Fruit fly (Drosophila melanogaster) whole organism, embryonic: ENCODE results near the gene stol.

ENCODE experiments used
- ATbp ChIP-seq: fragments of 200-800 bp; sonication (Bioruptor generic); optimal IDR thresholded peaks from 2 replicates; lab custom pipeline; 2017; ENCODE audit warnings: missing biosample characterization, mild to moderate bottlenecking, missing genetic modification characterization, missing genetic modification reagents
- Antp ChIP-seq: fragments of 200-800 bp; sonication (Bioruptor generic); optimal IDR thresholded peaks from 3 replicates; lab custom pipeline; 2016; ENCODE audit warnings: missing biosample characterization, missing genetic modification characterization
- CG10321 ChIP-seq: fragments of 200-800 bp; sonication (Bioruptor generic); IDR thresholded peaks from 2 replicates; pipeline ENCODE4 v1.3.6; 2022; ENCODE audit warnings: missing biosample characterization, missing genetic modification characterization
- CG11456 ChIP-seq: fragments of 200-800 bp; sonication (Bioruptor generic); IDR thresholded peaks from 3 replicates; pipeline ENCODE4 v1.3.6; 2022; ENCODE audit warnings: missing biosample characterization, missing genetic modification characterization
- CG12391 ChIP-seq: fragments of 200-800 bp; sonication (Bioruptor generic); optimal IDR thresholded peaks from 3 replicates; lab custom pipeline; 2018; ENCODE audit warnings: missing biosample characterization, mild to moderate bottlenecking, missing genetic modification characterization, moderate library complexity
- CG14014 ChIP-seq: fragments of 200-800 bp; sonication (Bioruptor generic); IDR thresholded peaks from 2 replicates; pipeline ENCODE4 v1.3.6; 2022; ENCODE audit warnings: missing biosample characterization, missing genetic modification characterization
- CG14050 ChIP-seq: fragments of 200-800 bp; sonication (Bioruptor generic); IDR thresholded peaks from 3 replicates; pipeline ENCODE4 v1.3.6; 2022; ENCODE audit warnings: missing biosample characterization, missing genetic modification characterization
- CG15269 ChIP-seq: fragments of 200-800 bp; sonication (Bioruptor generic); optimal IDR thresholded peaks from 2 replicates; lab custom pipeline; 2018; ENCODE audit warnings: missing biosample characterization, mild to moderate bottlenecking, missing genetic modification characterization, moderate library complexity
- CG15479 ChIP-seq: fragments of 200-800 bp; sonication (Bioruptor generic); optimal IDR thresholded peaks from 3 replicates; lab custom pipeline; 2019; ENCODE audit warnings: missing biosample characterization, mild to moderate bottlenecking, missing genetic modification characterization, moderate library complexity
- CG15514 ChIP-seq: fragments of 200-800 bp; sonication (Bioruptor generic); optimal IDR thresholded peaks from 3 replicates; lab custom pipeline; 2017; ENCODE audit warnings: missing biosample characterization, missing genetic modification characterization, mild to moderate bottlenecking, moderate library complexity, missing genetic modification reagents
- CG17328 ChIP-seq: fragments of 200-800 bp; sonication (Bioruptor generic); IDR thresholded peaks from 2 replicates; pipeline ENCODE4 v1.3.6; 2022; ENCODE audit warnings: missing biosample characterization, missing genetic modification characterization
- CG18011 ChIP-seq: fragments of 200-800 bp; sonication (Bioruptor generic); optimal IDR thresholded peaks from 2 replicates; lab custom pipeline; 2017; ENCODE audit warnings: missing biosample characterization, missing genetic modification characterization, mild to moderate bottlenecking, moderate library complexity, missing genotype
- CG18262 ChIP-seq: fragments of 200-800 bp; optimal IDR thresholded peaks from 3 replicates; lab custom pipeline; 2019; ENCODE audit warnings: missing biosample characterization, mild to moderate bottlenecking, missing genetic modification characterization, moderate library complexity
- CG18764 ChIP-seq: fragments of 200-800 bp; sonication (Bioruptor generic); optimal IDR thresholded peaks from 3 replicates; lab custom pipeline; 2016; ENCODE audit warnings: missing biosample characterization, missing genetic modification characterization
- CG3163 ChIP-seq: fragments of 200-800 bp; sonication (Bioruptor generic); optimal IDR thresholded peaks from 3 replicates; lab custom pipeline; 2016; ENCODE audit warnings: missing biosample characterization, missing genetic modification characterization
- CG32532 ChIP-seq: fragments of 200-800 bp; sonication (Bioruptor generic); IDR thresholded peaks from 2 replicates; pipeline ENCODE4 v1.3.6; 2022; ENCODE audit warnings: missing biosample characterization, missing genetic modification characterization
- CG4360 ChIP-seq: fragments of 200-800 bp; sonication (Bioruptor generic); IDR thresholded peaks from 2 replicates; pipeline ENCODE4 v1.3.6; 2022; ENCODE audit warnings: missing biosample characterization, missing genetic modification characterization
- CG5245 ChIP-seq: fragments of 200-800 bp; sonication (Bioruptor generic); optimal IDR thresholded peaks from 3 replicates; lab custom pipeline; 2016; ENCODE audit warnings: missing biosample characterization, missing genetic modification characterization
- CG6765 ChIP-seq: fragments of 200-800 bp; sonication (Bioruptor generic); optimal IDR thresholded peaks from 3 replicates; lab custom pipeline; 2017; ENCODE audit warnings: missing biosample characterization, mild to moderate bottlenecking, missing genetic modification characterization
- CG7372 ChIP-seq: fragments of 200-800 bp; sonication (Bioruptor generic); IDR thresholded peaks from 2 replicates; pipeline ENCODE4 v1.3.6; 2022; ENCODE audit warnings: missing biosample characterization, missing genetic modification characterization
- CG8089 ChIP-seq: fragments of 200-800 bp; sonication (Bioruptor generic); optimal IDR thresholded peaks from 3 replicates; lab custom pipeline; 2016; ENCODE audit warnings: missing biosample characterization, missing genetic modification characterization
- CG8281 ChIP-seq: fragments of 200-800 bp; sonication (Bioruptor generic); optimal IDR thresholded peaks from 2 replicates; lab custom pipeline; 2018; ENCODE audit warnings: missing biosample characterization, mild to moderate bottlenecking, missing genetic modification characterization, moderate library complexity
- CG8924 ChIP-seq: fragments of 200-800 bp; optimal IDR thresholded peaks from 3 replicates; lab custom pipeline; 2019; ENCODE audit warnings: missing biosample characterization, mild to moderate bottlenecking, missing genetic modification characterization, moderate library complexity
- CkIIα-i1 ChIP-seq: fragments of 200-800 bp; sonication (Bioruptor generic); IDR thresholded peaks from 2 replicates; pipeline ENCODE4 v1.3.6; 2022; ENCODE audit warnings: missing biosample characterization, missing genetic modification characterization
- Doc3 ChIP-seq: fragments of 200-800 bp; sonication (Bioruptor generic); IDR thresholded peaks from 3 replicates; pipeline ENCODE4 v1.3.6; 2022; ENCODE audit warnings: missing biosample characterization, missing genetic modification characterization; ENCODE audit not compliant: partially characterized antibody
- Eip74EF ChIP-seq, 2 experiments: fragments of 200-800 bp in 1 of 2; fragments of >200 bp in 1 of 2; sonication (Bioruptor generic) in 1 of 2; optimal IDR thresholded peaks; 2 replicates each; lab custom pipeline; 2017 to 2019; ENCODE audit warnings: missing biosample characterization in 2 of 2, missing genetic modification characterization in 2 of 2, mild to moderate bottlenecking in 1 of 2, moderate library complexity in 1 of 2
- Gsc ChIP-seq: fragments of 200-800 bp; sonication (Bioruptor generic); IDR thresholded peaks from 2 replicates; pipeline ENCODE4 v1.3.6; 2022; ENCODE audit warnings: missing biosample characterization, missing genetic modification characterization
- Jarid2 ChIP-seq: fragments of 200-800 bp; sonication (Bioruptor generic); optimal IDR thresholded peaks from 3 replicates; lab custom pipeline; 2017; ENCODE audit warnings: mild to moderate bottlenecking, missing biosample characterization, missing genetic modification reagents, missing genetic modification characterization
- Kr ChIP-seq: fragments of 200-800 bp; sonication (Bioruptor generic); optimal IDR thresholded peaks from 2 replicates; lab custom pipeline; 2017; ENCODE audit warnings: missing biosample characterization, mild to moderate bottlenecking, missing genetic modification characterization
- Opbp ChIP-seq: fragments of 200-800 bp; sonication (Bioruptor generic); IDR thresholded peaks from 3 replicates; pipeline ENCODE4 v1.3.6; 2022; ENCODE audit warnings: missing biosample characterization, missing genetic modification characterization; ENCODE audit not compliant: partially characterized antibody
- Sin3A ChIP-seq: fragments of >200 bp; optimal IDR thresholded peaks from 2 replicates; lab custom pipeline; 2018
- Tbp ChIP-seq: fragments of >200 bp; optimal IDR thresholded peaks from 2 replicates; lab custom pipeline; 2018; ENCODE audit warnings: missing biosample characterization, missing genetic modification characterization
- chif ChIP-seq, 2 experiments: fragments of 200-800 bp; sonication (Bioruptor generic); optimal IDR thresholded peaks; 3 replicates each; lab custom pipeline; 2016; ENCODE audit warnings: missing biosample characterization in 2 of 2, missing genetic modification characterization in 2 of 2
- corto ChIP-seq: fragments of 200-800 bp; sonication (Bioruptor generic); optimal IDR thresholded peaks from 2 replicates; lab custom pipeline; 2016; ENCODE audit warnings: missing biosample characterization, mild to moderate bottlenecking, missing genetic modification characterization, moderate library complexity
- dysf ChIP-seq: fragments of 200-800 bp; sonication (Bioruptor generic); IDR thresholded peaks from 3 replicates; pipeline ENCODE4 v1.3.6; 2022; ENCODE audit warnings: missing biosample characterization, missing genetic modification characterization
- exex ChIP-seq: fragments of 200-800 bp; sonication (Bioruptor generic); optimal IDR thresholded peaks from 4 replicates; lab custom pipeline; 2018; ENCODE audit warnings: missing biosample characterization, mild to moderate bottlenecking, missing genetic modification characterization, moderate library complexity
- fd3F ChIP-seq: fragments of 200-800 bp; sonication (Bioruptor generic); optimal IDR thresholded peaks from 2 replicates; lab custom pipeline; 2018; ENCODE audit warnings: missing biosample characterization, mild to moderate bottlenecking, missing genetic modification characterization, moderate library complexity
- grn ChIP-seq: fragments of 200-800 bp; sonication (Bioruptor generic); optimal IDR thresholded peaks from 3 replicates; lab custom pipeline; 2017; ENCODE audit warnings: missing biosample characterization, missing genetic modification characterization
- gsb ChIP-seq: fragments of 200-800 bp; sonication (Bioruptor generic); IDR thresholded peaks from 2 replicates; pipeline ENCODE4 v1.3.6; 2022; ENCODE audit warnings: missing biosample characterization, missing genetic modification characterization
- h ChIP-seq: fragments of >200 bp; optimal IDR thresholded peaks from 2 replicates; lab custom pipeline; 2017
- ham ChIP-seq: fragments of 200-800 bp; sonication (Bioruptor generic); IDR thresholded peaks from 2 replicates; pipeline ENCODE4 v1.3.6; 2022; ENCODE audit warnings: missing biosample characterization, missing genetic modification characterization
- hkb ChIP-seq, 2 experiments: fragments of 200-800 bp in 1 of 2; fragments of >200 bp in 1 of 2; sonication (Bioruptor generic) in 1 of 2; IDR thresholded peaks in 1 of 2; optimal IDR thresholded peaks in 1 of 2; 2 replicates each; pipeline versions ENCODE4 v1.3.6 to Lab custom; 2017 to 2022; ENCODE audit warnings: missing biosample characterization in 1 of 2, missing genetic modification characterization in 1 of 2
- insv ChIP-seq, 2 experiments: fragments of 200-800 bp; sonication (Bioruptor generic); optimal IDR thresholded peaks; 3 replicates each; lab custom pipeline; 2016 to 2018; ENCODE audit warnings: missing biosample characterization in 2 of 2, missing genetic modification characterization in 2 of 2
- klu ChIP-seq: fragments of 200-800 bp; sonication (Bioruptor generic); IDR thresholded peaks from 2 replicates; pipeline ENCODE4 v1.3.6; 2022; ENCODE audit warnings: missing biosample characterization, missing genetic modification characterization
- kni ChIP-seq: fragments of 200-800 bp; sonication (Bioruptor generic); optimal IDR thresholded peaks from 3 replicates; lab custom pipeline; 2017; ENCODE audit warnings: mild to moderate bottlenecking, missing biosample characterization, missing genetic modification reagents, missing genetic modification characterization
- nerfin-2 ChIP-seq: fragments of 200-800 bp; sonication (Bioruptor generic); IDR thresholded peaks from 2 replicates; pipeline ENCODE4 v1.3.6; 2022; ENCODE audit warnings: missing biosample characterization, missing genetic modification characterization; ENCODE audit not compliant: partially characterized antibody
- p53 ChIP-seq: fragments of 200-800 bp; sonication (Bioruptor generic); optimal IDR thresholded peaks from 2 replicates; lab custom pipeline; 2016; ENCODE audit warnings: missing biosample characterization, missing genetic modification characterization
- schlank ChIP-seq: fragments of 200-800 bp; sonication (Bioruptor generic); optimal IDR thresholded peaks from 2 replicates; lab custom pipeline; 2018; ENCODE audit warnings: missing biosample characterization, mild to moderate bottlenecking, missing genetic modification characterization
- seq ChIP-seq: fragments of 200-800 bp; sonication (Bioruptor generic); IDR thresholded peaks from 2 replicates; pipeline ENCODE4 v1.3.6; 2022; ENCODE audit warnings: missing biosample characterization, missing genetic modification characterization
- sisA ChIP-seq: fragments of 200-800 bp; sonication (Bioruptor generic); IDR thresholded peaks from 2 replicates; pipeline ENCODE4 v1.3.6; 2022; ENCODE audit warnings: missing biosample characterization, missing genetic modification characterization
- stwl ChIP-seq: fragments of 200-800 bp; sonication (Bioruptor generic); optimal IDR thresholded peaks from 3 replicates; lab custom pipeline; 2018; ENCODE audit warnings: missing biosample characterization, mild to moderate bottlenecking, missing genetic modification characterization, moderate library complexity
- tgo ChIP-seq: fragments of 200-800 bp; sonication (Bioruptor generic); IDR thresholded peaks from 3 replicates; pipeline ENCODE4 v1.3.6; 2022; ENCODE audit warnings: missing biosample characterization, missing genetic modification characterization

stol gene

DNA sequence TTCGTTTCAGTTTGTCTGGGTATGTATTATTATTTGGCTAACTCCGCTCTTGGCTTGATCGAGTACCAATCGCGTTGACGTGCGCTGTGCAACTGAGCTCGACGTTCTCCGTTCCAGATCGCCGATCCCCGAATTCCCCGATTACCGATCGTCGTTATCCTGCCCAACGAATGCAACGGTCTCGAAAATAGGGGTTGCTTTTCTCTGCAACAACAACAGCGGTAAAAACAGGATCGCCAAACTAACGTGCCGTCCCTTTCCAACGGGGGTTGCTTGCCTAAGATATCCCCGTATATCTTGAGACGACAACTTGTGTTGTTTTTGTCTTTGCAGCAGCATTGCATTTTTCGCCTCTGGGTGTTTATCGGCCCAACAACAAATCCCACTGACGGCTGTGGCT is 13.6 kb upstream of the stol start (continued):
- TF ChIP-seq Tbp (GFP tag; lab: Kevin White, UChicago) (no peak), Sin3A (no peak), CG15514 (no peak), CG4360 (GFP tag; lab: Robert Waterston, UW) (peak; percentile 99), CG10321 (peak; percentile 62; the same call in 1 of the 2 replicates), grn (GFP tag; lab: Kevin White, UChicago) (no peak), CG17328 (no peak), CG18262 (tag; lab: Kevin White, UChicago) (no peak), p53 (GFP tag; lab: Kevin White, UChicago) (no peak), ATbp (GFP tag; lab: Kevin White, UChicago) (no peak), fd3F (GFP tag; lab: Kevin White, UChicago) (no peak), insv (GFP tag; optimal IDR thresholded peaks at IDR 0.05; lab: Kevin White, UChicago) (peak in 1 of 2 experiments; percentile 64), CG11456 (GFP tag; lab: Robert Waterston, UW) (no peak), tgo (no peak), nerfin-2 (no peak), gsb (GFP tag; lab: Robert Waterston, UW) (no peak), stwl (tag; lab: Kevin White, UChicago) (no peak), CG12391 (tag; lab: Kevin White, UChicago) (no peak), Gsc (GFP tag; lab: Robert Waterston, UW) (no peak), ham (GFP tag; lab: Robert Waterston, UW) (no peak), corto (GFP tag; lab: Kevin White, UChicago) (no peak), Eip74EF (GFP tag; optimal IDR thresholded peaks at IDR 0.05; lab: Kevin White, UChicago) (no peak), h (lab: Kevin White, UChicago) (no peak), Opbp (GFP tag; lab: Robert Waterston, UW) (no peak), CG14014 (GFP tag; lab: Robert Waterston, UW) (no peak), CkIIα-i1 (GFP tag; lab: Robert Waterston, UW) (no peak), sisA (GFP tag; lab: Robert Waterston, UW) (no peak), CG8089 (GFP tag; lab: Kevin White, UChicago) (no peak), CG6765 (no peak), schlank (tag; lab: Kevin White, UChicago) (no peak), chif (GFP tag; optimal IDR thresholded peaks at IDR 0.05; lab: Kevin White, UChicago) (no peak), CG18764 (GFP tag; lab: Kevin White, UChicago) (no peak), seq (no peak), CG5245 (no peak), CG14050 (GFP tag; lab: Robert Waterston, UW) (no peak), CG8924 (peak; percentile 41), Jarid2 (GFP tag; lab: Kevin White, UChicago) (no peak), CG8281 (tag; lab: Kevin White, UChicago) (no peak), Kr (GFP tag; lab: Kevin White, UChicago) (peak; percentile 43), CG18011 (GFP tag; lab: Kevin White, UChicago) (no peak), Doc3 (GFP tag; lab: Robert Waterston, UW) (no peak), kni (GFP tag; lab: Kevin White, UChicago) (peak; percentile 30), hkb (optimal IDR thresholded peaks at IDR 0.05; lab: Kevin White, UChicago) (no peak), hkb (GFP tag; IDR thresholded peaks at IDR 0.05; lab: Robert Waterston, UW) (no peak), CG3163 (GFP tag; lab: Kevin White, UChicago) (no peak), klu (no peak), exex (tag; lab: Kevin White, UChicago) (no peak), CG7372 (GFP tag; lab: Robert Waterston, UW) (no peak), CG15479 (GFP tag; lab: Kevin White, UChicago) (peak; percentile 98), CG15269 (no peak), dysf (GFP tag; lab: Robert Waterston, UW) (no peak), CG32532 (GFP tag; lab: Robert Waterston, UW) (no peak), Antp (GFP tag; lab: Kevin White, UChicago) (no peak)
